Worm (Caenorhabditis elegans) whole organism, L2 larva: ENCODE measurements around the gene nlp-57.
A peak's percentile ranks its signal among the peaks of the same experiment; 100 is the strongest.

ENCODE experiments used
- ZK546.5 ChIP-seq: sonication (generic microtip); optimal IDR thresholded peaks from 2 replicates; lab custom pipeline; 2017; ENCODE audit warnings: missing biosample characterization, missing genetic modification characterization
- aly-2 ChIP-seq: fragments of 150-350 bp; optimal IDR thresholded peaks from 2 replicates; lab custom pipeline; 2014; ENCODE audit warnings: missing biosample characterization, missing genetic modification characterization
- ama-1 ChIP-seq: fragments of 150-350 bp; optimal IDR thresholded peaks from 2 replicates; lab custom pipeline; 2018; ENCODE audit warnings: inconsistent platforms
- egl-27 ChIP-seq: sonication (generic microtip); optimal IDR thresholded peaks from 3 replicates; lab custom pipeline; 2017; ENCODE audit warnings: missing biosample characterization, missing genetic modification reagents, missing genetic modification characterization
- elt-1 ChIP-seq: fragments of 150-350 bp; optimal IDR thresholded peaks from 2 replicates; lab custom pipeline; 2014; ENCODE audit warnings: missing biosample characterization, missing genetic modification characterization
- elt-3 ChIP-seq: sonication (generic microtip); optimal IDR thresholded peaks from 2 replicates; lab custom pipeline; 2017; ENCODE audit warnings: missing biosample characterization, missing genetic modification characterization
- lin-11 ChIP-seq: fragments of 150-350 bp; sonication (generic microtip); optimal IDR thresholded peaks from 2 replicates; lab custom pipeline; 2014; ENCODE audit warnings: missing biosample characterization, missing genetic modification characterization, inconsistent platforms, mixed read lengths
- lin-39 ChIP-seq: fragments of 150-350 bp; optimal IDR thresholded peaks from 2 replicates; lab custom pipeline; 2014; ENCODE audit warnings: missing biosample characterization, missing genetic modification reagents, missing genetic modification characterization
- lsy-2 ChIP-seq, 2 experiments: fragments of 150-350 bp in 1 of 2; sonication (generic microtip) in 1 of 2; optimal IDR thresholded peaks; 2 replicates each; lab custom pipeline; 2014 to 2017; ENCODE audit warnings: missing biosample characterization in 2 of 2, missing genetic modification characterization in 2 of 2
- nhr-11 ChIP-seq: fragments of 150-350 bp; optimal IDR thresholded peaks from 2 replicates; lab custom pipeline; 2014; ENCODE audit warnings: missing biosample characterization, missing genetic modification characterization
- nhr-237 ChIP-seq: fragments of 150-350 bp; optimal IDR thresholded peaks from 2 replicates; lab custom pipeline; 2014; ENCODE audit warnings: missing biosample characterization, missing genetic modification characterization

DNA sequence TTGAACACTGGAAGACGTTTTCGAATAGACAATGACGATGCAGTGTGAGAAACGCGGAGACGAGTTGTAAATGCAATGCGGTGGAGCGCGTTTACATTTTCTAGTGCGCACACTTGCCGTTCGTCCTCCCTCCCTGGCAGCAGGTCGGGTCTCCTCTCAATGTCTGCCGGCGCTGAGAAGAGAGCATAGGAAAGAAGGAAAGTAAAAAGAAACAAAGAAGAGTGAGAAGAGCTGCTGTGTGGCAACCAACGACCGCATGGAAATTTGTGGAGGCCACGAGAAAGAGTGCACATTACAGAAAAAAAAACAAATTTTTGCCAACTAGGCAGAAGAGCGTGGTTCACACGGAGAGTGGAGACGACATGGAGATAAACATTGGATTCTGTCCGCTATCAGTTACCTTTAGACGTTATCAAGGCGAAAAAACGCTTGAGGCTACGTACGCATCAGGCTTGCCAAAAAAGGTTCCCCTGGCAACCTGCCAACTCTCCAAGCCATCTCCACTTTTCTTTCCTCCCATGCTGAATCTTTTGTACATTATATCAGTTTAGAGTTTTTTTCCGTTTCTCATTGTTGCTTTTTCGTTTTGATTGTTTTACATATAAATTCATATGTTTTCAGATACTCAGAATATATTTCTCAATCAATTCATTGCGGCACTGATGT is 17.1 kb upstream of the nlp-57 start, which contains the start of the genes snrp-40.1 and F08G12.3:
- TF ChIP-seq elt-3 (tag; lab: Kevin White, UChicago) (no peak), aly-2 (tag; lab: Kevin White, UChicago) (no peak), elt-1 (tag; lab: Kevin White, UChicago) (no peak), egl-27 (tag; lab: Kevin White, UChicago) (no peak), ama-1 (lab: Kevin White, UChicago) (no peak), lin-39 (no peak), lsy-2 (tag; optimal IDR thresholded peaks at IDR 0.05; lab: Kevin White, UChicago) (peak; percentile 36 to 78), nhr-11 (tag; lab: Kevin White, UChicago) (no peak), nhr-237 (no peak), lin-11 (peak; percentile 61), ZK546.5 (tag; lab: Kevin White, UChicago) (no peak)
